Worm (Caenorhabditis elegans): ENCODE measurements around the gene pals-37.

DNA sequence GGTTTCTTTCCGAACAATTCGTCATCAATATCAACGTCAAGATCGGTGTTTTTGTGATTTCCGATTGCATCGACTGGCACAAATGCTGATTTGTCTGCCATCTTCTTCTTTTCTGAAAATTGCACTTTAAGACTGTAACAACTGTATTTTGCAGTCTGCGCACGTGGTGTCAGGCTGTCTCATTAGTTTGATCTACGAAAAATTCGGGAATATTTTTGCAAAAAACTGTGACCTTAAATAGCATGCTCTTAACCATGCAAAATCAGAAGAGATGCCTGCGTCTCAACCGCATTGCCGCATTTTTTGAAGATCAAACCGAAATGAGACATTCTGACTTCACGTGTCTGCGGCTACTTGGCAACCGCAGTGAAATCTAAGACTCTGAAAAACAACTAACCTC is 39.9 kb downstream of the pals-37 start, which contains the start of gene K01D12.7:
- TF ChIP-seq ets-7 (tag; optimal IDR thresholded peaks at IDR 0.05) (no peak), hmbx-1 (tag; optimal IDR thresholded peaks at IDR 0.05) (no peak), hmg-4 (GFP tag; optimal IDR thresholded peaks at IDR 0.05) (no peak), flt-1 (GFP tag; IDR thresholded peaks at IDR 0.05) (no peak), ama-1 (optimal IDR thresholded peaks at IDR 0.05) (no peak), ceh-36 (tag; optimal IDR thresholded peaks at IDR 0.05) (no peak)
